Worm (Caenorhabditis elegans) whole organism, L3 larva: ENCODE data around the gene K06A4.6.
A peak's percentile ranks its signal among the peaks of the same experiment; 100 is the strongest.

Experiments used
- ama-1 ChIP-seq: fragments of 150-350 bp; optimal IDR thresholded peaks from 2 replicates; lab custom pipeline; 2018
- elt-1 ChIP-seq: fragments of 150-350 bp; optimal IDR thresholded peaks from 2 replicates; lab custom pipeline; 2014; ENCODE audit warnings: missing biosample characterization, missing genetic modification characterization
- elt-2 ChIP-seq: sonication (generic microtip); optimal IDR thresholded peaks from 2 replicates; lab custom pipeline; 2016; ENCODE audit warnings: missing genetic modification reagents, mild to moderate bottlenecking, missing genetic modification characterization, missing compliant biosample characterization
- elt-3 ChIP-seq, 3 experiments: fragments of 150-350 bp in 1 of 3; sonication (generic microtip) in 2 of 3; optimal IDR thresholded peaks; 2 replicates in 2 of 3; 4 replicates in 1 of 3; lab custom pipeline; 2014 to 2017; ENCODE audit warnings: missing biosample characterization in 3 of 3, missing genetic modification characterization in 3 of 3
- fkh-10 ChIP-seq: sonication (generic microtip); optimal IDR thresholded peaks from 2 replicates; lab custom pipeline; 2017; ENCODE audit warnings: missing biosample characterization, missing genetic modification reagents, missing genetic modification characterization
- nhr-237 ChIP-seq: fragments of 150-350 bp; optimal IDR thresholded peaks from 2 replicates; lab custom pipeline; 2014; ENCODE audit warnings: missing biosample characterization, missing genetic modification characterization
- pqm-1 ChIP-seq: fragments of 150-350 bp; optimal IDR thresholded peaks from 2 replicates; lab custom pipeline; 2017; ENCODE audit warnings: missing biosample characterization, missing genetic modification characterization, inconsistent platforms
- sea-2 ChIP-seq: fragments of 150-350 bp; sonication (generic microtip); optimal IDR thresholded peaks from 4 replicates; lab custom pipeline; 2014; ENCODE audit warnings: missing biosample characterization, missing genetic modification reagents, missing genetic modification characterization
- snpc-4 ChIP-seq: fragments of 150-350 bp; optimal IDR thresholded peaks from 2 replicates; lab custom pipeline; 2014; ENCODE audit warnings: missing biosample characterization, missing genetic modification characterization
- zag-1 ChIP-seq: fragments of 150-350 bp; optimal IDR thresholded peaks from 2 replicates; lab custom pipeline; 2014; ENCODE audit warnings: missing biosample characterization, missing genetic modification characterization
- ztf-4 ChIP-seq: fragments of 150-350 bp; optimal IDR thresholded peaks from 2 replicates; lab custom pipeline; 2014; ENCODE audit warnings: missing biosample characterization, missing genetic modification characterization

- TF ChIP-seq fkh-10 (no peak), elt-3 (tag; optimal IDR thresholded peaks at IDR 0.05; lab: Kevin White, UChicago) (no peak), elt-1 (tag; lab: Kevin White, UChicago) (no peak), zag-1 (tag; lab: Kevin White, UChicago) (no peak), ztf-4 (tag; lab: Kevin White, UChicago) (no peak), elt-2 (tag; lab: Kevin White, UChicago) (peak; percentile 79), ama-1 (lab: Kevin White, UChicago) (no peak), sea-2 (GFP tag; lab: Kevin White, UChicago) (no peak), pqm-1 (tag; lab: Kevin White, UChicago) (peak; percentile 80), nhr-237 (tag; lab: Kevin White, UChicago) (no peak), snpc-4 (tag; lab: Kevin White, UChicago) (no peak)
Measured at ce11 chrV:9526470-9526869, 46.0 kb upstream of the K06A4.6 start, which contains the start of gene C50F4.1.
